Worm (Caenorhabditis elegans) whole organism, L2 larva: ENCODE data around the gene nhr-261.

ENCODE experiments used
- mab-5 ChIP-seq: fragments of 150-350 bp; optimal IDR thresholded peaks from 2 replicates; lab custom pipeline; 2014; ENCODE audit warnings: missing biosample characterization, missing genetic modification characterization
- unc-39 ChIP-seq: fragments of 150-350 bp; optimal IDR thresholded peaks from 2 replicates; lab custom pipeline; 2014; ENCODE audit warnings: missing biosample characterization, missing genetic modification characterization

DNA sequence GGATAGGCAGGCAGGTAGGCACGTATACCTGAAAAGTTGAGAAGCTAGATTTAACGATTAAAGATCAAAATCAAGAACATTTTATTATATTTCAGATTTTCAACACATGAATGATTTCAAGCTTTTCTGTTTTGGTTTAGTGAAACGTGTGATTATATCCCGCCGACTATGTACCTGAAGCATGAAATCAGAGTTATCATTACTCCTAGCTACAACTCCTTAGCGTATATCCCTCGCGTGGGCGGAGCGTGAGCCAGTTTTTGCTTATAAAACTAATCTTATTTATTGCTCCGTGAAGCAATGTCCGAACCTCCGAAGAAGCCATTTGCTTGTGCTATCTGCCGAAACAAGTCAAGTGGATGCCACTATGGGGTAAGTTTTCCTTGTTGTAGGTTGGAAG, 15.4 kb upstream of the nhr-261 start, which contains the start of gene nhr-166:
- TF ChIP-seq mab-5 (tag; lab: Kevin White, UChicago) = no peak
- no peak for TF ChIP-seq unc-39 (tag; lab: Kevin White, UChicago)
